Fruit fly (Drosophila melanogaster) S2 (cell line): ENCODE measurements around the gene CG34174.

Source experiments
- CG8478 ChIP-seq: fragments of >200 bp; optimal IDR thresholded peaks from 2 replicates; lab custom pipeline; 2018
- CTCF ChIP-seq, 2 experiments: fragments of >200 bp; optimal IDR thresholded peaks; 2 replicates each; lab custom pipeline; 2018

- TF ChIP-seq CG8478 (lab: Kevin White, UChicago) (no peak), CTCF (optimal IDR thresholded peaks at IDR 0.05; lab: Kevin White, UChicago) (no peak)
Measured at dm6 chr2L:2175930-2176643, 38.0 kb upstream of the CG34174 start.
